Worm (Caenorhabditis elegans): ENCODE results near the gene fbxa-81.

- TF ChIP-seq B0310.2 (tag; optimal IDR thresholded peaks at IDR 0.05) (no peak), tbx-11 (GFP tag; IDR thresholded peaks at IDR 0.05) (no peak), ama-1 (optimal IDR thresholded peaks at IDR 0.05) (no peak), ceh-36 (tag; optimal IDR thresholded peaks at IDR 0.05) (no peak), scrt-1 (GFP tag; IDR thresholded peaks at IDR 0.05) (no peak), F13C5.2 (tag; optimal IDR thresholded peaks at IDR 0.05) (no peak), aly-1 (tag; optimal IDR thresholded peaks at IDR 0.05) (no peak), flt-1 (GFP tag; IDR thresholded peaks at IDR 0.05) (no peak), ceh-13 (GFP tag; optimal IDR thresholded peaks at IDR 0.05) (no peak), sea-1 (GFP tag; conservative IDR thresholded peaks at IDR 0.05) (no peak), tbx-37 (GFP tag; conservative IDR thresholded peaks at IDR 0.05) (no peak), ets-7 (tag; optimal IDR thresholded peaks at IDR 0.05) (no peak), tra-4 (tag; optimal IDR thresholded peaks at IDR 0.05) (no peak)
Measured at ce11 chrX:14515028-14515427, 26.9 kb downstream of the fbxa-81 start, which contains the start of gene gcsh-1.
